Fruit fly (Drosophila melanogaster) whole organism, embryonic: Measurements from ENCODE around the gene CG7685.

Experiments
- B-H1 ChIP-seq: fragments of 200-800 bp; sonication (Bioruptor generic); IDR thresholded peaks from 3 replicates; pipeline ENCODE4 v1.3.6; 2022; ENCODE audit warnings: missing biosample characterization, missing genetic modification characterization
- Blimp-1 ChIP-seq: fragments of 200-800 bp; sonication (Bioruptor generic); optimal IDR thresholded peaks from 3 replicates; lab custom pipeline; 2018; ENCODE audit warnings: missing biosample characterization, missing genetic modification characterization, mild to moderate bottlenecking, moderate library complexity, missing genetic modification reagents
- CG11085 ChIP-seq: fragments of 200-800 bp; sonication (Bioruptor generic); IDR thresholded peaks from 2 replicates; pipeline ENCODE4 v1.3.6; 2022; ENCODE audit warnings: missing biosample characterization, missing genetic modification characterization
- CG12219 ChIP-seq: fragments of 200-800 bp; sonication (Bioruptor generic); optimal IDR thresholded peaks from 3 replicates; lab custom pipeline; 2018; ENCODE audit warnings: missing biosample characterization, mild to moderate bottlenecking, missing genetic modification characterization
- CG12659 ChIP-seq: fragments of 200-800 bp; sonication (Bioruptor generic); optimal IDR thresholded peaks from 3 replicates; lab custom pipeline; 2017; ENCODE audit warnings: mild to moderate bottlenecking, missing biosample characterization, missing genetic modification reagents, missing genetic modification characterization
- CG14441 ChIP-seq: fragments of 200-800 bp; sonication (Bioruptor generic); IDR thresholded peaks from 2 replicates; pipeline ENCODE4 v1.3.6; 2022; ENCODE audit warnings: missing biosample characterization, missing genetic modification characterization
- CG17359 ChIP-seq: fragments of 200-800 bp; sonication (Bioruptor generic); optimal IDR thresholded peaks from 3 replicates; lab custom pipeline; 2018; ENCODE audit warnings: missing biosample characterization, mild to moderate bottlenecking, missing genetic modification characterization, moderate library complexity
- CG18619 ChIP-seq: fragments of 200-800 bp; sonication (Bioruptor generic); optimal IDR thresholded peaks from 3 replicates; lab custom pipeline; 2017; ENCODE audit warnings: missing biosample characterization, mild to moderate bottlenecking, missing genetic modification characterization
- CG2129 ChIP-seq: fragments of 200-800 bp; sonication (Bioruptor generic); IDR thresholded peaks from 2 replicates; pipeline ENCODE4 v1.3.6; 2022; ENCODE audit warnings: missing biosample characterization, missing genetic modification characterization; ENCODE audit not compliant: partially characterized antibody
- CG2678 ChIP-seq: fragments of 200-800 bp; sonication (Bioruptor generic); optimal IDR thresholded peaks from 3 replicates; lab custom pipeline; 2019; ENCODE audit warnings: missing biosample characterization, mild to moderate bottlenecking, missing genetic modification characterization, moderate library complexity
- CG3281 ChIP-seq: fragments of 200-800 bp; sonication (Bioruptor generic); optimal IDR thresholded peaks from 3 replicates; lab custom pipeline; 2017; ENCODE audit warnings: missing biosample characterization, mild to moderate bottlenecking, missing genetic modification characterization
- CG33213 ChIP-seq: fragments of 200-800 bp; sonication (Bioruptor generic); optimal IDR thresholded peaks from 3 replicates; lab custom pipeline; 2016; ENCODE audit warnings: missing biosample characterization, missing genetic modification characterization
- CG4282 ChIP-seq: fragments of 200-800 bp; sonication (Bioruptor generic); optimal IDR thresholded peaks from 2 replicates; lab custom pipeline; 2016; ENCODE audit warnings: missing biosample characterization, missing genetic modification characterization
- CG4730 ChIP-seq: fragments of 200-800 bp; sonication (Bioruptor generic); IDR thresholded peaks from 2 replicates; pipeline ENCODE4 v1.3.6; 2022; ENCODE audit warnings: missing biosample characterization, missing genetic modification characterization
- CG5245 ChIP-seq: fragments of 200-800 bp; sonication (Bioruptor generic); optimal IDR thresholded peaks from 3 replicates; lab custom pipeline; 2016; ENCODE audit warnings: missing biosample characterization, missing genetic modification characterization
- CG7357 ChIP-seq: fragments of 200-800 bp; sonication (Bioruptor generic); IDR thresholded peaks from 3 replicates; pipeline ENCODE4 v1.3.6; 2022; ENCODE audit warnings: missing biosample characterization, missing genetic modification characterization
- CG7372 ChIP-seq: fragments of 200-800 bp; sonication (Bioruptor generic); IDR thresholded peaks from 2 replicates; pipeline ENCODE4 v1.3.6; 2022; ENCODE audit warnings: missing biosample characterization, missing genetic modification characterization
- Chrac-16 ChIP-seq: fragments of 200-800 bp; sonication (Bioruptor generic); optimal IDR thresholded peaks from 3 replicates; lab custom pipeline; 2016; ENCODE audit warnings: missing biosample characterization, missing genetic modification characterization
- D ChIP-seq, 2 experiments: fragments of 200-800 bp in 1 of 2; fragments of >200 bp in 1 of 2; sonication (Bioruptor generic) in 1 of 2; optimal IDR thresholded peaks; 2 replicates in 1 of 2; 3 replicates in 1 of 2; lab custom pipeline; 2017; ENCODE audit warnings: mild to moderate bottlenecking in 1 of 2, missing biosample characterization in 1 of 2, missing genetic modification characterization in 1 of 2, missing genetic modification reagents in 1 of 2
- Deaf1 ChIP-seq: fragments of 200-800 bp; optimal IDR thresholded peaks from 3 replicates; lab custom pipeline; 2019; ENCODE audit warnings: missing biosample characterization, mild to moderate bottlenecking, missing genetic modification characterization, moderate library complexity
- Dip3 ChIP-seq: fragments of 200-800 bp; sonication (Bioruptor generic); optimal IDR thresholded peaks from 3 replicates; lab custom pipeline; 2016; ENCODE audit warnings: missing biosample characterization, missing genetic modification characterization
- Med ChIP-seq: fragments of 200-800 bp; sonication (Bioruptor generic); peaks from one replicate; lab custom pipeline; 2016; ENCODE audit warnings: missing biosample characterization, missing genetic modification characterization, mild to moderate bottlenecking, inconsistent platforms, moderate library complexity
- PHDP ChIP-seq: fragments of 200-800 bp; sonication (Bioruptor generic); optimal IDR thresholded peaks from 3 replicates; lab custom pipeline; 2018; ENCODE audit warnings: missing biosample characterization, mild to moderate bottlenecking, missing genetic modification characterization, moderate library complexity
- Pdp1 ChIP-seq, 2 experiments: fragments of 200-800 bp; sonication (Bioruptor generic); optimal IDR thresholded peaks; 3 replicates each; lab custom pipeline; 2016; ENCODE audit warnings: missing biosample characterization in 2 of 2, missing genetic modification characterization in 2 of 2, mild to moderate bottlenecking in 1 of 2, moderate library complexity in 1 of 2
- Scr ChIP-seq: fragments of 200-800 bp; sonication (Bioruptor generic); IDR thresholded peaks from 2 replicates; pipeline ENCODE4 v1.3.6; 2022; ENCODE audit warnings: missing biosample characterization, missing genetic modification characterization; ENCODE audit not compliant: partially characterized antibody
- Side ChIP-seq: fragments of 200-800 bp; sonication (Bioruptor generic); optimal IDR thresholded peaks from 2 replicates; lab custom pipeline; 2016; ENCODE audit warnings: missing biosample characterization, missing genetic modification characterization
- Sox102F ChIP-seq: fragments of 200-800 bp; sonication (Bioruptor generic); optimal IDR thresholded peaks from 2 replicates; lab custom pipeline; 2018; ENCODE audit warnings: missing biosample characterization, mild to moderate bottlenecking, missing genetic modification characterization, moderate library complexity
- Stat92E ChIP-seq, 3 experiments: fragments of >200 bp in 2 of 3; fragments of 200-800 bp in 1 of 3; sonication (Bioruptor generic) in 1 of 3; optimal IDR thresholded peaks; 2 replicates each; lab custom pipeline; 2017 to 2019; ENCODE audit warnings: missing biosample characterization in 3 of 3, missing genetic modification characterization in 3 of 3, mild to moderate bottlenecking in 1 of 3, moderate library complexity in 1 of 3
- Trl ChIP-seq, 3 experiments: fragments of >200 bp in 2 of 3; fragments of 200-800 bp in 1 of 3; sonication (Bioruptor generic) in 1 of 3; optimal IDR thresholded peaks; 2 replicates in 1 of 3; 3 replicates in 2 of 3; lab custom pipeline; 2016 to 2017; ENCODE audit warnings: missing biosample characterization in 1 of 3, missing genetic modification characterization in 1 of 3
- bbx ChIP-seq: fragments of 200-800 bp; sonication (Bioruptor generic); IDR thresholded peaks from 2 replicates; pipeline ENCODE4 v1.3.6; 2022; ENCODE audit warnings: missing biosample characterization, missing genetic modification characterization; ENCODE audit not compliant: partially characterized antibody
- bsh ChIP-seq, 2 experiments: fragments of 200-800 bp; sonication (Bioruptor generic); optimal IDR thresholded peaks; 2 replicates each; lab custom pipeline; 2017 to 2018; ENCODE audit warnings: mild to moderate bottlenecking in 2 of 2, missing biosample characterization in 2 of 2, missing genetic modification characterization in 2 of 2, moderate library complexity in 1 of 2
- btn ChIP-seq: fragments of 200-800 bp; sonication (Bioruptor generic); optimal IDR thresholded peaks from 2 replicates; lab custom pipeline; 2016; ENCODE audit warnings: missing biosample characterization, missing genetic modification characterization
- fd3F ChIP-seq: fragments of 200-800 bp; sonication (Bioruptor generic); optimal IDR thresholded peaks from 2 replicates; lab custom pipeline; 2018; ENCODE audit warnings: missing biosample characterization, mild to moderate bottlenecking, missing genetic modification characterization, moderate library complexity
- fd96Cb ChIP-seq: fragments of 200-800 bp; sonication (Bioruptor generic); optimal IDR thresholded peaks from 2 replicates; lab custom pipeline; 2018; ENCODE audit warnings: missing biosample characterization, mild to moderate bottlenecking, missing genetic modification characterization, moderate library complexity
- gcm2 ChIP-seq: fragments of 200-800 bp; sonication (Bioruptor generic); optimal IDR thresholded peaks from 2 replicates; lab custom pipeline; 2016; ENCODE audit warnings: missing biosample characterization, missing genetic modification characterization
- ham ChIP-seq: fragments of 200-800 bp; sonication (Bioruptor generic); IDR thresholded peaks from 2 replicates; pipeline ENCODE4 v1.3.6; 2022; ENCODE audit warnings: missing biosample characterization, missing genetic modification characterization
- her ChIP-seq: fragments of 200-800 bp; sonication (Bioruptor generic); optimal IDR thresholded peaks from 2 replicates; lab custom pipeline; 2016; ENCODE audit warnings: missing biosample characterization, missing genetic modification characterization
- lab ChIP-seq: fragments of 200-800 bp; sonication (Bioruptor generic); optimal IDR thresholded peaks from 3 replicates; lab custom pipeline; 2017; ENCODE audit warnings: missing biosample characterization, missing genetic modification characterization, mild to moderate bottlenecking, moderate library complexity, missing genetic modification reagents
- lov ChIP-seq, 2 experiments: fragments of 200-800 bp in 1 of 2; fragments of >200 bp in 1 of 2; sonication (Bioruptor generic) in 1 of 2; IDR thresholded peaks in 1 of 2; optimal IDR thresholded peaks in 1 of 2; 2 replicates in 1 of 2; 3 replicates in 1 of 2; pipeline versions ENCODE4 v1.3.6 to Lab custom; 2017 to 2022; ENCODE audit warnings: missing biosample characterization in 1 of 2, missing genetic modification characterization in 1 of 2
- maf-S ChIP-seq: fragments of 200-800 bp; sonication (Bioruptor generic); optimal IDR thresholded peaks from 2 replicates; lab custom pipeline; 2016; ENCODE audit warnings: missing biosample characterization, missing genetic modification characterization
- mld ChIP-seq: fragments of 200-800 bp; sonication (Bioruptor generic); IDR thresholded peaks from 3 replicates; pipeline ENCODE4 v1.3.6; 2022; ENCODE audit warnings: missing biosample characterization, missing genetic modification characterization; ENCODE audit not compliant: partially characterized antibody
- nau ChIP-seq: fragments of 200-800 bp; sonication (Bioruptor generic); optimal IDR thresholded peaks from 3 replicates; lab custom pipeline; 2017; ENCODE audit warnings: missing biosample characterization, mild to moderate bottlenecking, missing genetic modification characterization, missing genetic modification reagents
- nmo ChIP-seq: fragments of 200-800 bp; sonication (Bioruptor generic); optimal IDR thresholded peaks from 2 replicates; lab custom pipeline; 2018; ENCODE audit warnings: missing biosample characterization, mild to moderate bottlenecking, missing genetic modification characterization, moderate library complexity
- oc ChIP-seq: fragments of 200-800 bp; sonication (Bioruptor generic); optimal IDR thresholded peaks from 2 replicates; lab custom pipeline; 2018; ENCODE audit warnings: missing biosample characterization, mild to moderate bottlenecking, missing genetic modification characterization, moderate library complexity
- row ChIP-seq: fragments of 200-800 bp; sonication (Bioruptor generic); IDR thresholded peaks from 3 replicates; pipeline ENCODE4 v1.3.6; 2022; ENCODE audit warnings: missing biosample characterization, missing genetic modification characterization
- sd ChIP-seq: fragments of 200-800 bp; sonication (Bioruptor generic); optimal IDR thresholded peaks from 3 replicates; lab custom pipeline; 2018; ENCODE audit warnings: missing biosample characterization, mild to moderate bottlenecking, missing genetic modification characterization, moderate library complexity
- vvl ChIP-seq: fragments of 200-800 bp; sonication (Bioruptor generic); IDR thresholded peaks from 2 replicates; pipeline ENCODE4 v1.3.6; 2022; ENCODE audit warnings: missing biosample characterization, missing genetic modification characterization
- zf30C ChIP-seq: fragments of 200-800 bp; sonication (Bioruptor generic); optimal IDR thresholded peaks from 3 replicates; lab custom pipeline; 2018; ENCODE audit warnings: missing biosample characterization, mild to moderate bottlenecking, missing genetic modification characterization

CG7685 gene

dm6 chr3R:18380251-18380812 lies 24.4 kb upstream of the CG7685 start (continued):
- no peak for TF ChIP-seq CG17359 (tag; lab: Kevin White, UChicago)
- no peak for TF ChIP-seq CG18619 (GFP tag; lab: Kevin White, UChicago)
- TF ChIP-seq CG2678 = no peak
- no peak for TF ChIP-seq nau (GFP tag; lab: Kevin White, UChicago)
- TF ChIP-seq nmo (GFP tag; lab: Kevin White, UChicago) = no peak
- TF ChIP-seq Chrac-16 = no peak
- TF ChIP-seq CG7372 (GFP tag; lab: Robert Waterston, UW) = no peak
- TF ChIP-seq btn (GFP tag; lab: Kevin White, UChicago) = no peak
- TF ChIP-seq CG12659 (GFP tag; lab: Kevin White, UChicago) = no peak
- TF ChIP-seq Pdp1 (GFP tag; optimal IDR thresholded peaks at IDR 0.05; lab: Kevin White, UChicago) = peak in 1 of 2 experiments; percentile 90
- TF ChIP-seq fd96Cb = no peak
- no peak for TF ChIP-seq CG11085
- TF ChIP-seq gcm2 (GFP tag; lab: Kevin White, UChicago) = no peak
- no peak for TF ChIP-seq D (optimal IDR thresholded peaks at IDR 0.05; lab: Kevin White, UChicago)
- no peak for TF ChIP-seq D (GFP tag; optimal IDR thresholded peaks at IDR 0.05; lab: Kevin White, UChicago)
- TF ChIP-seq CG33213 (GFP tag; lab: Kevin White, UChicago) = no peak
- peak; percentile 39; the same call in 1 of the 2 replicates for TF ChIP-seq vvl (GFP tag; lab: Robert Waterston, UW)
- no peak for TF ChIP-seq ham
- no peak for TF ChIP-seq sd (tag; lab: Kevin White, UChicago)
- TF ChIP-seq CG4730 (GFP tag; lab: Robert Waterston, UW) = no peak
- TF ChIP-seq her (GFP tag; lab: Kevin White, UChicago) = no peak
- TF ChIP-seq lov (optimal IDR thresholded peaks at IDR 0.05; lab: Kevin White, UChicago) = no peak
- 0 out of 3 replicates have a peak, but pooled peaks have one; percentile 33 for TF ChIP-seq lov (GFP tag; IDR thresholded peaks at IDR 0.05; lab: Robert Waterston, UW)
- no peak for TF ChIP-seq PHDP (tag; lab: Kevin White, UChicago)
- no peak for TF ChIP-seq lab (GFP tag; lab: Kevin White, UChicago)
- no peak for TF ChIP-seq zf30C (GFP tag; lab: Kevin White, UChicago)
- no peak for TF ChIP-seq B-H1 (GFP tag; lab: Robert Waterston, UW)
- TF ChIP-seq CG7357 = no peak
- TF ChIP-seq fd3F = no peak
- no peak for TF ChIP-seq CG2129 (GFP tag; lab: Robert Waterston, UW)
- TF ChIP-seq Sox102F (GFP tag; lab: Kevin White, UChicago) = no peak
- TF ChIP-seq Deaf1 (tag; lab: Kevin White, UChicago) = peak; percentile 14
- TF ChIP-seq Blimp-1 = peak; percentile 94
- no peak for TF ChIP-seq CG3281 (GFP tag; lab: Kevin White, UChicago)
- no peak for TF ChIP-seq maf-S (GFP tag; lab: Kevin White, UChicago)
- TF ChIP-seq Dip3 = no peak

- TF ChIP-seq Trl (optimal IDR thresholded peaks at IDR 0.05; lab: Kevin White, UChicago) (peak; percentile 20 to 26), Trl (GFP tag; optimal IDR thresholded peaks at IDR 0.05; lab: Kevin White, UChicago) (no peak), row (GFP tag; lab: Robert Waterston, UW) (no peak), CG5245 (GFP tag; lab: Kevin White, UChicago) (no peak), mld (GFP tag; lab: Robert Waterston, UW) (no peak), Scr (GFP tag; lab: Robert Waterston, UW) (no peak), Med (GFP tag; lab: Kevin White, UChicago) (peak; percentile 70), bsh (GFP tag; optimal IDR thresholded peaks at IDR 0.05; lab: Kevin White, UChicago) (peak in 1 of 2 experiments; percentile 61), Stat92E (GFP tag; optimal IDR thresholded peaks at IDR 0.05; lab: Kevin White, UChicago) (peak in 1 of 3 experiments; percentile 2), CG4282 (no peak), oc (tag; lab: Kevin White, UChicago) (peak; percentile 57), CG12219 (no peak), bbx (GFP tag; lab: Robert Waterston, UW) (0 out of 2 replicates have a peak, but pooled peaks have one; percentile 37), Side (GFP tag; lab: Kevin White, UChicago) (no peak), CG14441 (no peak)
Observed at dm6 chr3R:18381014-18381512, 23.7 kb upstream of the CG7685 start, which contains the start of gene CG7675. Gene CG7675, minus strand, starts transcription at chr3R:18381178.
